Fruit fly (Drosophila melanogaster): ENCODE results near the gene D1.

The D1 gene

dm6 chr3R:9224807-9225206, 15.6 kb downstream of the D1 start:
- TF ChIP-seq fkh (GFP tag; optimal IDR thresholded peaks at IDR 0.05): no peak
- no peak for TF ChIP-seq CG8319 (GFP tag; optimal IDR thresholded peaks at IDR 0.05)
- peak; percentile 31 for TF ChIP-seq CG4318 (GFP tag; optimal IDR thresholded peaks at IDR 0.05)
- peak; percentile 53 for TF ChIP-seq CG34406 (GFP tag; optimal IDR thresholded peaks at IDR 0.05)
- TF ChIP-seq salr (GFP tag; optimal IDR thresholded peaks at IDR 0.05): peak in 1 of 2 experiments; percentile 75
- TF ChIP-seq Hr38 (GFP tag; optimal IDR thresholded peaks at IDR 0.05): no peak
- TF ChIP-seq CG6276 (GFP tag; optimal IDR thresholded peaks at IDR 0.05): peak; percentile 59
- peak; percentile 74 for TF ChIP-seq achi (GFP tag; optimal IDR thresholded peaks at IDR 0.05)
- peak; percentile 15 for TF ChIP-seq Smox (GFP tag; optimal IDR thresholded peaks at IDR 0.05)
- peak; percentile 36 for TF ChIP-seq Ets96B (tag; optimal IDR thresholded peaks at IDR 0.05)
- no peak for TF ChIP-seq cyc (GFP tag; optimal IDR thresholded peaks at IDR 0.05)
- peak; percentile 91 for TF ChIP-seq Eip78C (GFP tag)
- peak; percentile 18 for TF ChIP-seq Met (GFP tag; optimal IDR thresholded peaks at IDR 0.05)
- TF ChIP-seq Hr39 (GFP tag; optimal IDR thresholded peaks at IDR 0.05): no peak
- peak; percentile 84 for TF ChIP-seq eg (GFP tag; IDR thresholded peaks at IDR 0.05)
- TF ChIP-seq CG8632 (GFP tag; optimal IDR thresholded peaks at IDR 0.05): peak; percentile 45
- peak; percentile 42; the same call in 1 of the 2 replicates for TF ChIP-seq CG11294 (GFP tag; IDR thresholded peaks at IDR 0.05)
- peak; percentile 74 for TF ChIP-seq svp (GFP tag)
- TF ChIP-seq CG6854 (GFP tag; optimal IDR thresholded peaks at IDR 0.05): no peak
- TF ChIP-seq CG6792 (GFP tag; optimal IDR thresholded peaks at IDR 0.05): peak; percentile 35
- TF ChIP-seq dac (GFP tag; optimal IDR thresholded peaks at IDR 0.05): no peak
- no peak for TF ChIP-seq Blimp-1 (GFP tag; optimal IDR thresholded peaks at IDR 0.05)
- TF ChIP-seq Hr4 (GFP tag; optimal IDR thresholded peaks at IDR 0.05): peak; percentile 78
- TF ChIP-seq Eip75B (GFP tag; optimal IDR thresholded peaks at IDR 0.05): peak; percentile 24
- TF ChIP-seq CG31627 (GFP tag; optimal IDR thresholded peaks at IDR 0.05): no peak
- TF ChIP-seq fd59A (GFP tag; optimal IDR thresholded peaks at IDR 0.05): no peak
- no peak for TF ChIP-seq CG16779 (tag; optimal IDR thresholded peaks at IDR 0.05)
- peak; percentile 1 for TF ChIP-seq lz (GFP tag; optimal IDR thresholded peaks at IDR 0.05)
- TF ChIP-seq CG6808 (GFP tag; optimal IDR thresholded peaks at IDR 0.05): no peak
- no peak for TF ChIP-seq CG1621 (tag; optimal IDR thresholded peaks at IDR 0.05)
- TF ChIP-seq acj6 (GFP tag; optimal IDR thresholded peaks at IDR 0.05): peak; percentile 62
- peak; percentile 26 for TF ChIP-seq Sox14 (GFP tag; optimal IDR thresholded peaks at IDR 0.05)
- TF ChIP-seq CG15336 (GFP tag; IDR thresholded peaks at IDR 0.05): peak; percentile 83
- no peak for TF ChIP-seq Sox15 (GFP tag; optimal IDR thresholded peaks at IDR 0.05)
- TF ChIP-seq OdsH (GFP tag; optimal IDR thresholded peaks at IDR 0.05): peak; percentile 63
- TF ChIP-seq CG11902 (GFP tag; optimal IDR thresholded peaks at IDR 0.05): no peak
- TF ChIP-seq CG9139 (GFP tag; optimal IDR thresholded peaks at IDR 0.05): no peak
- no peak for TF ChIP-seq Eip93F (GFP tag; optimal IDR thresholded peaks at IDR 0.05)
- TF ChIP-seq CG10631 (GFP tag; optimal IDR thresholded peaks at IDR 0.05): peak; percentile 72
- peak; percentile 71; the same call in 1 of the 3 replicates for TF ChIP-seq CG6163 (GFP tag; IDR thresholded peaks at IDR 0.05)
- no peak for TF ChIP-seq dsx (GFP tag; optimal IDR thresholded peaks at IDR 0.05; ENCODE audit: poor library complexity, severe bottlenecking)
- TF ChIP-seq Lpt (GFP tag; optimal IDR thresholded peaks at IDR 0.05): peak; percentile 68
- TF ChIP-seq Ets21C (GFP tag; optimal IDR thresholded peaks at IDR 0.05): no peak
- peak; percentile 71 for TF ChIP-seq CG32006 (GFP tag; optimal IDR thresholded peaks at IDR 0.05)
- peak; percentile 17 for TF ChIP-seq spab (GFP tag; optimal IDR thresholded peaks at IDR 0.05)
- TF ChIP-seq pdm3 (GFP tag; optimal IDR thresholded peaks at IDR 0.05): peak; percentile 61
- peak; percentile 59 for TF ChIP-seq CG11762 (GFP tag; optimal IDR thresholded peaks at IDR 0.05; ENCODE audit: insufficient read depth)
- TF ChIP-seq CG3919 (GFP tag; optimal IDR thresholded peaks at IDR 0.05): peak; percentile 65
- TF ChIP-seq topi (GFP tag; optimal IDR thresholded peaks at IDR 0.05): no peak
- TF ChIP-seq Sox102F (GFP tag; optimal IDR thresholded peaks at IDR 0.05): no peak
- peak; percentile 29 for TF ChIP-seq net (GFP tag; optimal IDR thresholded peaks at IDR 0.05)
- TF ChIP-seq vri (GFP tag; optimal IDR thresholded peaks at IDR 0.05): peak; percentile 3
- TF ChIP-seq CG10669 (GFP tag; optimal IDR thresholded peaks at IDR 0.05): peak; percentile 10
